Worm (Caenorhabditis elegans) whole organism, L1 larva: ENCODE data around the gene fbxa-4.

ENCODE experiments used
- ama-1 ChIP-seq: fragments of 150-350 bp; optimal IDR thresholded peaks from 2 replicates; lab custom pipeline; 2014
- efl-1 ChIP-seq, 4 experiments: fragments of 150-350 bp; optimal IDR thresholded peaks in 3 of 4; peaks in 1 of 4; 1 replicate in 1 of 4; 2 replicates in 3 of 4; lab custom pipeline; 2014; ENCODE audit warnings: missing biosample characterization in 2 of 4, missing genetic modification characterization in 2 of 4, missing genetic modification reagents in 2 of 4
- lin-39 ChIP-seq: fragments of 150-350 bp; optimal IDR thresholded peaks from 2 replicates; lab custom pipeline; 2014; ENCODE audit warnings: missing biosample characterization, missing genetic modification reagents, missing genetic modification characterization
- lir-3 ChIP-seq: sonication (generic microtip); optimal IDR thresholded peaks from 2 replicates; lab custom pipeline; 2016; ENCODE audit warnings: mild to moderate bottlenecking, missing genetic modification characterization, moderate library complexity, missing compliant biosample characterization; ENCODE audit not compliant: poor library complexity
- pqm-1 ChIP-seq: sonication (generic microtip); optimal IDR thresholded peaks from 3 replicates; lab custom pipeline; 2017; ENCODE audit warnings: missing biosample characterization, missing genetic modification characterization
- snpc-4 ChIP-seq: fragments of 150-350 bp; optimal IDR thresholded peaks from 2 replicates; lab custom pipeline; 2014; ENCODE audit warnings: missing biosample characterization, missing genetic modification characterization
- sptf-1 ChIP-seq: fragments of 150-350 bp; optimal IDR thresholded peaks from 2 replicates; lab custom pipeline; 2014; ENCODE audit warnings: missing biosample characterization, missing genetic modification characterization

- TF ChIP-seq sptf-1 (tag; lab: Kevin White, UChicago): no peak
- no peak for TF ChIP-seq lir-3 (tag; lab: Kevin White, UChicago)
- TF ChIP-seq efl-1 (optimal IDR thresholded peaks at IDR 0.05; lab: Kevin White, UChicago): no peak
- peak in 1 of 2 experiments; percentile 11 for TF ChIP-seq efl-1 (GFP tag; optimal IDR thresholded peaks at IDR 0.05 in 1 of 2; lab: Kevin White, UChicago)
- TF ChIP-seq ama-1 (lab: Kevin White, UChicago): no peak
- no peak for TF ChIP-seq pqm-1 (tag; lab: Kevin White, UChicago)
- no peak for TF ChIP-seq snpc-4
- TF ChIP-seq lin-39 (tag; lab: Kevin White, UChicago): no peak
These were observed 31.4 kb upstream of the fbxa-4 start for ce11 chrII:2446727-2447126.
